Fruit fly (Drosophila melanogaster): ENCODE results near the gene Pde1c.
A peak's percentile ranks its signal among the peaks of the same experiment; 100 is the strongest.

The Pde1c gene

DNA sequence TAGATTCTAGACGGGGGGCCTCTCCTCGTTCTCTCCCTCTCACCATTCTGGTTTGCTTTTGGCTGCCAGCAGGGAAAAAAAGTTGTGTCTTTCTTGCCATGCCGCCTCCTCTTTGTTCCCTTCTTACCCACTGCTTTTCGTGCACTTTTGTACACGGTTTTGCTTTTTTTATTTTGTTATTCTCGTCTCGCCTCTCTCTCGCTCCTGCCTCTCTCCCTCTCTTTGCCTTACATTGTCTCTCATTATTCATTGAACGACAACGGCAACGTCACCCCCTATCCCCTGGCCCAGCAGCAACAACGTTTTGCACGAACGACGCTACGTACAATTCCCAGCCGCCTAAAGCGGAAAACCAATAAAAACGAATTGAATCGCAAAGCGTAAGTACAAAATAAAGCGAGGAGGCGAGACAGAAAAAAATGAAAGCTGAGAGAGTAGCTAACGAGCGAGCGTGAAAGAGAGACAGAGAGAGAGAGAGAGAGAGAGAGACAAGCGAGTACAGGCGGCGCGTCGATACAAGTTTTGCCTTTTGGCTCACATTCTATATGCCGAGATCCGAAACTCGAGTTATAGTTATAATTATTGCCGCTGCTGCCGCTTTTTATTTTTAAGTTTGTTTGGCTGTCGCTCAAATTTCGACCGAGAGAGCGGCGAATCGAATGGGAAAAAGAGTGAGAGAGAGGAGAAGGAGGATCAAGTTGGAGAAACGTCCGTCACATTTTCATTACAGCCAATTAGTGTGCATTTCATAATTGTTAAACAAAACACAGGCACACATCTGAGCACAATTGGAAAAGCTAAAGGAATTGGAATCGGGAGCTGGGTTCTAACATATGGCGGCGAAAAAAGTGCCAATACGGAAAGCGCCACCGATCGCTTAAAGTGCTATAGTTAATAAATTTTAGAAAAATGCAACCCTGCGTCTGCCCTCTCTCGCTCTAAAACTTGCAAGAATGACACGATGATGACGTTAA lies 121.4 kb downstream of the Pde1c start (continued):
- TF ChIP-seq CG10631 (GFP tag; optimal IDR thresholded peaks at IDR 0.05) (peak; percentile 53), dsx (GFP tag; optimal IDR thresholded peaks at IDR 0.05; ENCODE audit: poor library complexity, severe bottlenecking) (peak; percentile 99), Hr38 (GFP tag; optimal IDR thresholded peaks at IDR 0.05) (no peak), Eip93F (GFP tag; optimal IDR thresholded peaks at IDR 0.05) (peak; percentile 40), Sox102F (GFP tag; optimal IDR thresholded peaks at IDR 0.05) (peak; percentile 70), svp (GFP tag) (peak; percentile 95), Smox (GFP tag; optimal IDR thresholded peaks at IDR 0.05) (peak; percentile 58), Sox14 (GFP tag; optimal IDR thresholded peaks at IDR 0.05) (peak; percentile 92), CG6163 (GFP tag; IDR thresholded peaks at IDR 0.05) (peak; percentile 95), fkh (GFP tag; optimal IDR thresholded peaks at IDR 0.05) (peak; percentile 10), salr (GFP tag; optimal IDR thresholded peaks at IDR 0.05) (peak; percentile 62), Ets96B (tag; optimal IDR thresholded peaks at IDR 0.05) (peak; percentile 78), fd59A (GFP tag; optimal IDR thresholded peaks at IDR 0.05) (peak; percentile 55), CG6854 (GFP tag; optimal IDR thresholded peaks at IDR 0.05) (peak; percentile 85), Sox15 (GFP tag; optimal IDR thresholded peaks at IDR 0.05) (no peak), fd85E (GFP tag; optimal IDR thresholded peaks at IDR 0.05) (peak; percentile 12), CG31627 (GFP tag; optimal IDR thresholded peaks at IDR 0.05) (no peak), CG32006 (GFP tag; optimal IDR thresholded peaks at IDR 0.05) (peak; percentile 73), CG3032 (tag; optimal IDR thresholded peaks at IDR 0.05) (peak; percentile 68), Lpt (GFP tag; optimal IDR thresholded peaks at IDR 0.05) (peak; percentile 93), Hr4 (GFP tag; optimal IDR thresholded peaks at IDR 0.05) (no peak), CG6276 (GFP tag; optimal IDR thresholded peaks at IDR 0.05) (peak; percentile 80)

DNA sequence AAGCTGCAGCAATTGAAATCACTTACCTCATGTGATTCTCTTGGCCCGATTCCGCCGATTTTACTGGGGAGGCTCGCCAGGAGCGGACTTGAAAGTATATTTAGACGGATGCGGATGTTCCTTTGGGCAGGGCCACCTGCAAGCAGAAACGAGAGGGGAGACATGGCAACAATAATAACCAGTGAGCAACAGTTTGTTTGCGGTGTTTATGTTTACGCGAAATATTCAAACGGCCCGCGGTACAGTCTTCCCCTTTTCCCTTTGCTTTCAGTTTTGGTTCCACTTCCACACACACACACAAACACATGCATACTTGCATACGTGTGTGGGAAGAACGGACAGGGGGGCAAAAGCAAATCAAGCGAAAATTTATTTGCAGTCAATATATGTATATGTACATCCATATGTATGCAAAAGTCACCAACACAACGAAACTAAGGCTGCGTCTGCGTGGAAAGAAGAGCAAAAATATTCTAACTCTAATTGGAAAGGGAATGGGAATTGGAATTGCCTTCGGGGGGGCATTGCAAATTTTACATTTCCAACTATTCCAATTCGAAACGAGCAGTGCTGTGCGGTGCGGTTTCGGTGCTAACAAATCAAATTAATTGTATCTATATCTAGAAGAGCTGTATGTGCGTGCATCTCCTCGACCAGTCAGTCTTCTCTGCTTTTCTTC lies 122.2 kb downstream of the Pde1c start:
- no peak for TF ChIP-seq CG8119 (GFP tag; IDR thresholded peaks at IDR 0.05)
- TF ChIP-seq Ets21C (GFP tag; optimal IDR thresholded peaks at IDR 0.05), result no peak
- no peak for TF ChIP-seq CG11294 (GFP tag; IDR thresholded peaks at IDR 0.05)
- no peak for TF ChIP-seq CG6163 (GFP tag; IDR thresholded peaks at IDR 0.05)
- TF ChIP-seq Ets96B (tag; optimal IDR thresholded peaks at IDR 0.05), result no peak
- no peak for TF ChIP-seq CG6276 (GFP tag; optimal IDR thresholded peaks at IDR 0.05)
- TF ChIP-seq Eip78C (GFP tag), result peak; percentile 48
- no peak for TF ChIP-seq dac (GFP tag; optimal IDR thresholded peaks at IDR 0.05)
- TF ChIP-seq CG10669 (GFP tag; optimal IDR thresholded peaks at IDR 0.05), result no peak
- no peak for TF ChIP-seq CG6792 (GFP tag; optimal IDR thresholded peaks at IDR 0.05)
- TF ChIP-seq Lpt (GFP tag; optimal IDR thresholded peaks at IDR 0.05), result peak; percentile 1
- TF ChIP-seq fd59A (GFP tag; optimal IDR thresholded peaks at IDR 0.05), result no peak
- no peak for TF ChIP-seq CG9139 (GFP tag; optimal IDR thresholded peaks at IDR 0.05)
- no peak for TF ChIP-seq net (GFP tag; optimal IDR thresholded peaks at IDR 0.05)
- TF ChIP-seq pdm3 (GFP tag; optimal IDR thresholded peaks at IDR 0.05), result no peak
- peak; percentile 11 for TF ChIP-seq esn (GFP tag; optimal IDR thresholded peaks at IDR 0.05)
- TF ChIP-seq spab (GFP tag; optimal IDR thresholded peaks at IDR 0.05), result no peak
- TF ChIP-seq salr (GFP tag; optimal IDR thresholded peaks at IDR 0.05), result no peak
- no peak for TF ChIP-seq CG3032 (tag; optimal IDR thresholded peaks at IDR 0.05)
- TF ChIP-seq Blimp-1 (GFP tag; optimal IDR thresholded peaks at IDR 0.05), result no peak
- TF ChIP-seq vri (GFP tag; optimal IDR thresholded peaks at IDR 0.05), result peak; percentile 41
- TF ChIP-seq Hr39 (GFP tag; optimal IDR thresholded peaks at IDR 0.05), result no peak
- TF ChIP-seq Hr38 (GFP tag; optimal IDR thresholded peaks at IDR 0.05), result no peak
- TF ChIP-seq CG11902 (GFP tag; optimal IDR thresholded peaks at IDR 0.05), result peak; percentile 42
- no peak for TF ChIP-seq Sox102F (GFP tag; optimal IDR thresholded peaks at IDR 0.05)
- TF ChIP-seq Sox14 (GFP tag; optimal IDR thresholded peaks at IDR 0.05), result no peak
- TF ChIP-seq CG15336 (GFP tag; IDR thresholded peaks at IDR 0.05), result no peak
- no peak for TF ChIP-seq acj6 (GFP tag; optimal IDR thresholded peaks at IDR 0.05)
- TF ChIP-seq fd85E (GFP tag; optimal IDR thresholded peaks at IDR 0.05), result no peak
- no peak for TF ChIP-seq CG8319 (GFP tag; optimal IDR thresholded peaks at IDR 0.05)
- TF ChIP-seq OdsH (GFP tag; optimal IDR thresholded peaks at IDR 0.05), result no peak
- peak; percentile 27 for TF ChIP-seq fkh (GFP tag; optimal IDR thresholded peaks at IDR 0.05)
- TF ChIP-seq Hr4 (GFP tag; optimal IDR thresholded peaks at IDR 0.05), result no peak
- TF ChIP-seq achi (GFP tag; optimal IDR thresholded peaks at IDR 0.05), result no peak
- no peak for TF ChIP-seq Gug (GFP tag; IDR thresholded peaks at IDR 0.05)
- no peak for TF ChIP-seq CG7368 (GFP tag; optimal IDR thresholded peaks at IDR 0.05)
- TF ChIP-seq CG16779 (tag; optimal IDR thresholded peaks at IDR 0.05), result no peak

Measured in whole organism, prepupa.